Worm (Caenorhabditis elegans): Measurements from ENCODE around the gene mek-1.

The mek-1 gene

DNA sequence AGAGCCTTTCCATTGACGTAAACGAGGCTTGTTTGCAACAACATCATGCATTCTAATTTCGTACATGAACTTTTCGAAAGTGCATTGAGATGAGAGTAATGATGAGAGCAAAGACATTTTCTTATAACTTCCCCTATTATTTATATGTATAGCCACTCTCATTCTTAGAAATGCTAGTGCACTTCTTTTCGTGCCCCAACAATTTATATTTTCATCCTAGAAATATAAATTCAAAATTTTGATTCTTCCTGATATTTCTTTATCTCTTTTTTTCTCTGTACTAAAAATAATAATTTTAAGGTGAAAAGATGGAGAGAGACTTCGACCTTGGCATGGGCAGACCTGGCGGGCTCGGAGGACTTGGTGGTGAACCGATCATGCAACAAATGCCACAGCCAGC lies at the start of gene mek-1:
mek-1 (plus strand) TSS at position 301 of the 400 bp plus-strand sequence.
- TF ChIP-seq sox-4 (tag; optimal IDR thresholded peaks at IDR 0.05) (peak; percentile 46), nhr-71 (tag; optimal IDR thresholded peaks at IDR 0.05) (peak; percentile 4), pax-3 (tag; optimal IDR thresholded peaks at IDR 0.05) (no peak), lin-14 (GFP tag; optimal IDR thresholded peaks at IDR 0.05) (no peak), ceh-82 (tag; optimal IDR thresholded peaks at IDR 0.05) (no peak), nhr-90 (tag; optimal IDR thresholded peaks at IDR 0.05; ENCODE audit: poor library complexity) (no peak), sptf-1 (tag; optimal IDR thresholded peaks at IDR 0.05) (no peak), mef-2 (tag; optimal IDR thresholded peaks at IDR 0.05) (peak; percentile 46)

ce11 chrX:7430483-7430882 lies 48.6 kb upstream of the mek-1 start:
- TF ChIP-seq nhr-47 (tag; optimal IDR thresholded peaks at IDR 0.05) (peak; percentile 6), alr-1 (tag; optimal IDR thresholded peaks at IDR 0.05; ENCODE audit: borderline replicate concordance) (no peak), egl-27 (tag; optimal IDR thresholded peaks at IDR 0.05) (no peak), elt-3 (tag; optimal IDR thresholded peaks at IDR 0.05) (peak in 2 of 6 experiments; percentile 37 to 79), fkh-10 (GFP tag; optimal IDR thresholded peaks at IDR 0.05) (no peak), lin-14 (GFP tag; optimal IDR thresholded peaks at IDR 0.05) (peak; percentile 67), ztf-11 (tag; optimal IDR thresholded peaks at IDR 0.05) (no peak), blmp-1 (tag; optimal IDR thresholded peaks at IDR 0.05) (peak; percentile 86), snu-23 (GFP tag; optimal IDR thresholded peaks at IDR 0.05) (peak; percentile 58), snpc-4 (tag; optimal IDR thresholded peaks at IDR 0.05) (no peak), fkh-4 (tag; optimal IDR thresholded peaks at IDR 0.05; ENCODE audit: borderline replicate concordance) (no peak), efl-1 (optimal IDR thresholded peaks at IDR 0.05) (no peak), efl-1 (GFP tag; optimal IDR thresholded peaks at IDR 0.05 in 1 of 2) (no peak), nhr-90 (tag; optimal IDR thresholded peaks at IDR 0.05; ENCODE audit: poor library complexity) (peak; percentile 23), lsy-2 (tag; optimal IDR thresholded peaks at IDR 0.05) (peak in 1 of 2 experiments; percentile 16), sup-37 (GFP tag; optimal IDR thresholded peaks at IDR 0.05) (no peak), nhr-19 (GFP tag; conservative IDR thresholded peaks at IDR 0.05) (peak; percentile 21), isw-1 (GFP tag; IDR thresholded peaks at IDR 0.05) (no peak), ceh-8 (GFP tag; optimal IDR thresholded peaks at IDR 0.05) (no peak), mdl-1 (tag; optimal IDR thresholded peaks at IDR 0.05) (no peak), nhr-85 (tag) (peak; percentile 77), nhr-77 (tag; optimal IDR thresholded peaks at IDR 0.05) (no peak), dpl-1 (GFP tag; optimal IDR thresholded peaks at IDR 0.05) (no peak), hlh-17 (GFP tag; optimal IDR thresholded peaks at IDR 0.05; ENCODE audit: borderline replicate concordance) (no peak), nhr-71 (tag; optimal IDR thresholded peaks at IDR 0.05) (peak; percentile 47), lir-3 (tag; optimal IDR thresholded peaks at IDR 0.05; ENCODE audit: poor library complexity) (no peak), ama-1 (optimal IDR thresholded peaks at IDR 0.05) (no peak), nhr-20 (tag; optimal IDR thresholded peaks at IDR 0.05) (peak; percentile 49), mab-9 (GFP tag; IDR thresholded peaks at IDR 0.05) (no peak)

ce11 chrX:7431165-7431564 lies 47.9 kb upstream of the mek-1 start, which contains the start of gene clc-2:
clc-2 (plus strand) TSS chrX:7431465.
- TF ChIP-seq F16B12.6 (tag; optimal IDR thresholded peaks at IDR 0.05) = no peak
- no peak for TF ChIP-seq mef-2 (tag; optimal IDR thresholded peaks at IDR 0.05)
- TF ChIP-seq sptf-1 (tag; optimal IDR thresholded peaks at IDR 0.05) = no peak

ce11 chrX:7433269-7433668 lies 45.8 kb upstream of the mek-1 start, which contains the start of gene clc-5:
clc-5 (plus strand) TSS chrX:7433569.
- TF ChIP-seq ceh-8 (GFP tag; optimal IDR thresholded peaks at IDR 0.05) (no peak), nhr-85 (tag) (peak; percentile 25)
